Fruit fly (Drosophila melanogaster) whole organism, adult: ENCODE data around the gene onecut.

ENCODE experiments used
- CG7045 ChIP-seq: fragments of 200-800 bp; sonication (Bioruptor generic); optimal IDR thresholded peaks from 2 replicates; lab custom pipeline; 2017; ENCODE audit warnings: missing biosample characterization, mild to moderate bottlenecking, missing genetic modification characterization
- Hr96 ChIP-seq: fragments of 200-800 bp; sonication (Bioruptor generic); optimal IDR thresholded peaks from 2 replicates; lab custom pipeline; 2016; ENCODE audit warnings: missing biosample characterization, missing genetic modification characterization
- cnc ChIP-seq, 2 experiments: fragments of >200 bp; optimal IDR thresholded peaks; 2 replicates each; lab custom pipeline; 2017

DNA sequence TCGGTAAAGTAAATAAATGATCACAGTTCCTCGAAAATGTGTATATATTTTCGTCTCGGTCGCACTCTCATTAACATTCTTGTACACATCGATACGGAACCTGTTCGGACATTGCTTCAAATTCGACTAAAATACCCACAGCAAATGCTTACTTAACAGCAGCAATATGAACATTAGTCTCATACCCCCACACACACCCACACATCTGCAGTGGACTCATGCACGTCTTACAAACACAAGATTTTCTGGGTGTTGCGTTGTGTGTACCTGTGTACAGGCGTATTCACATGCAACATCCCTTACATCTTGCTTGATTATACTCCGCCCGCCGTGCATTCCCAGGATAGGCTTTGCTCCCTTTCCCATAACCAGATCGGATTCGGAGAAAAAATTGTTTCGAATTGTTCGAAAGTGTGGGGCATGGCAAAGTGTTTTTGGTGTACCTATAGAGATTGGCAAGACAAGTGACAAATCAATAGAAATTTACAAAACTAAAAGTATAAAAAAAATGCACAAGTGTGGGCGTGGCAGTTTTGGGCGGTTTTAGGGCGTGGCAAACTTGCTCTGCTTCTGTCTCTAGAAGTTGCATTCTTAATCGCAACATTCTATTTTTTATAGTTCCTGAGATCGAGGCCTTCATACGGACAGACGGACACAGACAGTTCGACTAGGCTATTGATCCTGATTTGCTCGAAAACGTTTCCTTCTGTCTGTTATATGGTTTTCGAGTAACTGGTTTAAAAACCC lies 18.6 kb upstream of the onecut start, which contains the start of gene mav:
- TF ChIP-seq cnc (optimal IDR thresholded peaks at IDR 0.05; lab: Kevin White, UChicago): no peak
- no peak for TF ChIP-seq Hr96 (GFP tag; lab: Kevin White, UChicago)
- TF ChIP-seq CG7045 (GFP tag; lab: Kevin White, UChicago): no peak
